Fruit fly (Drosophila melanogaster) whole organism, larva: ENCODE data around the gene Adar.

Experiments
- noc ChIP-seq: fragments of 200-800 bp; sonication (Bioruptor generic); optimal IDR thresholded peaks from 3 replicates; lab custom pipeline; 2019; ENCODE audit warnings: missing biosample characterization, mild to moderate bottlenecking, missing genetic modification characterization, moderate library complexity

Gene Adar

dm6 chrX:1825912-1826862 lies 52.7 kb downstream of the Adar start:
- TF ChIP-seq noc (tag; lab: Kevin White, UChicago), result no peak

dm6 chrX:1828097-1828496 lies 54.6 kb downstream of the Adar start:
- no peak for TF ChIP-seq noc (tag; lab: Kevin White, UChicago)

dm6 chrX:1830396-1831218 lies 57.1 kb downstream of the Adar start:
- TF ChIP-seq noc (tag; lab: Kevin White, UChicago), result peak; percentile 98

dm6 chrX:1831219-1831555 lies 57.7 kb downstream of the Adar start:
- TF ChIP-seq noc (tag; lab: Kevin White, UChicago), result no peak

dm6 chrX:1832699-1833098 lies 59.2 kb downstream of the Adar start:
- TF ChIP-seq noc (tag; lab: Kevin White, UChicago), result peak; percentile 9

dm6 chrX:1834702-1835376 lies 61.3 kb downstream of the Adar start:
- TF ChIP-seq noc (tag; lab: Kevin White, UChicago), result no peak
